Fruit fly (Drosophila melanogaster) whole organism, adult: ENCODE data around the gene SA1.

Source experiments
- CG11617 ChIP-seq: fragments of 200-800 bp; sonication (Bioruptor generic); optimal IDR thresholded peaks from 2 replicates; lab custom pipeline; 2017; ENCODE audit warnings: mild to moderate bottlenecking, missing biosample characterization, missing genetic modification reagents, missing genetic modification characterization
- CG12768 ChIP-seq: fragments of 200-800 bp; sonication (Bioruptor generic); optimal IDR thresholded peaks from 2 replicates; lab custom pipeline; 2017; ENCODE audit warnings: missing biosample characterization, missing genetic modification characterization, mild to moderate bottlenecking, moderate library complexity, missing genetic modification reagents
- CG14711 ChIP-seq: fragments of 200-800 bp; sonication (Bioruptor generic); optimal IDR thresholded peaks from 2 replicates; lab custom pipeline; 2018; ENCODE audit warnings: missing biosample characterization, mild to moderate bottlenecking, missing genetic modification characterization, moderate library complexity
- CG1620 ChIP-seq: fragments of 200-800 bp; sonication (Bioruptor generic); optimal IDR thresholded peaks from 2 replicates; lab custom pipeline; 2016; ENCODE audit warnings: missing biosample characterization, missing genetic modification characterization
- CG33017 ChIP-seq: fragments of 200-800 bp; sonication (Bioruptor generic); optimal IDR thresholded peaks from 2 replicates; lab custom pipeline; 2018; ENCODE audit warnings: missing biosample characterization, mild to moderate bottlenecking, missing genetic modification characterization, moderate library complexity
- CG5204 ChIP-seq: fragments of 200-800 bp; sonication (Bioruptor generic); optimal IDR thresholded peaks from 2 replicates; lab custom pipeline; 2016; ENCODE audit warnings: missing biosample characterization, missing genetic modification characterization
- CG7045 ChIP-seq: fragments of 200-800 bp; sonication (Bioruptor generic); optimal IDR thresholded peaks from 2 replicates; lab custom pipeline; 2017; ENCODE audit warnings: missing biosample characterization, mild to moderate bottlenecking, missing genetic modification characterization
- CG7101 ChIP-seq: fragments of 200-800 bp; sonication (Bioruptor generic); optimal IDR thresholded peaks from 2 replicates; lab custom pipeline; 2018; ENCODE audit warnings: missing biosample characterization, mild to moderate bottlenecking, missing genetic modification characterization, moderate library complexity
- Clk ChIP-seq: fragments of 200-800 bp; sonication (Bioruptor generic); optimal IDR thresholded peaks from 2 replicates; lab custom pipeline; 2017; ENCODE audit warnings: missing biosample characterization, missing genetic modification characterization
- Crg-1 ChIP-seq: fragments of 200-800 bp; sonication (Bioruptor generic); optimal IDR thresholded peaks from 2 replicates; lab custom pipeline; 2016; ENCODE audit warnings: missing biosample characterization, missing genetic modification characterization
- Hr96 ChIP-seq: fragments of 200-800 bp; sonication (Bioruptor generic); optimal IDR thresholded peaks from 2 replicates; lab custom pipeline; 2016; ENCODE audit warnings: missing biosample characterization, missing genetic modification characterization
- Mnt ChIP-seq: fragments of 200-800 bp; sonication (Bioruptor generic); optimal IDR thresholded peaks from 2 replicates; lab custom pipeline; 2016; ENCODE audit warnings: missing biosample characterization, mild to moderate bottlenecking, missing genetic modification characterization
- bab1 ChIP-seq: fragments of 200-800 bp; sonication (Bioruptor generic); optimal IDR thresholded peaks from 3 replicates; lab custom pipeline; 2019; ENCODE audit warnings: missing biosample characterization, mild to moderate bottlenecking, missing genetic modification characterization, moderate library complexity
- cic ChIP-seq: fragments of 200-800 bp; sonication (Bioruptor generic); optimal IDR thresholded peaks from 2 replicates; lab custom pipeline; 2017; ENCODE audit warnings: missing biosample characterization, mild to moderate bottlenecking, missing genetic modification characterization, moderate library complexity
- cnc ChIP-seq, 2 experiments: fragments of >200 bp; optimal IDR thresholded peaks; 2 replicates each; lab custom pipeline; 2017
- kay ChIP-seq: fragments of 200-800 bp; sonication (Bioruptor generic); peaks from one replicate; lab custom pipeline; 2016; ENCODE audit warnings: missing biosample characterization, missing genetic modification characterization, borderline replicate concordance
- ovo ChIP-seq: fragments of 200-800 bp; sonication (Bioruptor generic); optimal IDR thresholded peaks from 2 replicates; lab custom pipeline; 2016; ENCODE audit warnings: missing biosample characterization, missing genetic modification characterization
- pad ChIP-seq: fragments of 200-800 bp; sonication (Bioruptor generic); optimal IDR thresholded peaks from 3 replicates; lab custom pipeline; 2017; ENCODE audit warnings: missing biosample characterization, missing genetic modification characterization, mild to moderate bottlenecking, moderate library complexity, missing genetic modification reagents
- tj ChIP-seq: fragments of 200-800 bp; sonication (Bioruptor generic); optimal IDR thresholded peaks from 3 replicates; lab custom pipeline; 2017; ENCODE audit warnings: missing biosample characterization, mild to moderate bottlenecking, missing genetic modification characterization, moderate library complexity
- toe ChIP-seq: fragments of 200-800 bp; sonication (Bioruptor generic); optimal IDR thresholded peaks from 2 replicates; lab custom pipeline; 2016; ENCODE audit warnings: missing biosample characterization, missing genetic modification characterization

Gene SA1

dm6 chr2L:6931821-6932220 is 18.4 kb upstream of the SA1 start, which contains the start of gene CG43232:
CG43232 (plus strand) TSS chr2L:6932121.
- TF ChIP-seq kay (GFP tag; lab: Kevin White, UChicago) (peak; percentile 78), CG7045 (GFP tag; lab: Kevin White, UChicago) (no peak)

dm6 chr2L:6939698-6940097 is 10.5 kb upstream of the SA1 start:
- TF ChIP-seq CG14711 (no peak), pad (GFP tag; lab: Kevin White, UChicago) (no peak), CG33017 (no peak), Crg-1 (GFP tag; lab: Kevin White, UChicago) (no peak), cic (no peak)

DNA sequence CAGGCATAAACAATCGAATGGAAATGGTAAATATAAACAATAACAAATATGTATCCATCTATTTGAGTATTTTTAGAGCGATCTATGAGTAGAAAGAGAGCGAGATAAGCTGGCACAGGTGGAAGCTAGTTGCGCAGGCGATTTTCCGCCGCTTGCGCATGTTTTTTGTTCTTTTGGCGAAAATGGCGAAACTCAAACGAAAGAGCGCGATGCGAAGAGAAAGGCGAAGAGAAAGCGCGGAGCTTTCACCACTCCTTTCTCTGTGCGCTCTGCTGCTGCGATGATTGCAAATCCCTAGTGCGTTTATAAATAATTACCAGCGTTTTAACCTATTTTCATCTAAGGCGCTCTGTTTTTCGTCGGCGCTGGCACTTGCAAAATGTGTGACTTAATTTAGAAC is 8.5 kb upstream of the SA1 start:
- TF ChIP-seq CG7101 (tag; lab: Kevin White, UChicago) (no peak), Hr96 (GFP tag; lab: Kevin White, UChicago) (no peak), Mnt (no peak), toe (no peak), CG11617 (peak; percentile 57), CG1620 (no peak)

- no peak for TF ChIP-seq CG11617
- TF ChIP-seq ovo: no peak
- TF ChIP-seq CG1620: no peak
- no peak for TF ChIP-seq Clk (GFP tag; lab: Kevin White, UChicago)
- no peak for TF ChIP-seq kay (GFP tag; lab: Kevin White, UChicago)
- TF ChIP-seq Crg-1 (GFP tag; lab: Kevin White, UChicago): no peak
- TF ChIP-seq cic: no peak
- TF ChIP-seq CG33017: no peak
- TF ChIP-seq CG7101 (tag; lab: Kevin White, UChicago): no peak
- no peak for TF ChIP-seq cnc (optimal IDR thresholded peaks at IDR 0.05; lab: Kevin White, UChicago)
- TF ChIP-seq toe: no peak
Observed at dm6 chr2L:6942714-6943113, 7.5 kb upstream of the SA1 start, which contains the start of gene CG18304. CG18304 (minus strand) TSS chr2L:6942814.

DNA sequence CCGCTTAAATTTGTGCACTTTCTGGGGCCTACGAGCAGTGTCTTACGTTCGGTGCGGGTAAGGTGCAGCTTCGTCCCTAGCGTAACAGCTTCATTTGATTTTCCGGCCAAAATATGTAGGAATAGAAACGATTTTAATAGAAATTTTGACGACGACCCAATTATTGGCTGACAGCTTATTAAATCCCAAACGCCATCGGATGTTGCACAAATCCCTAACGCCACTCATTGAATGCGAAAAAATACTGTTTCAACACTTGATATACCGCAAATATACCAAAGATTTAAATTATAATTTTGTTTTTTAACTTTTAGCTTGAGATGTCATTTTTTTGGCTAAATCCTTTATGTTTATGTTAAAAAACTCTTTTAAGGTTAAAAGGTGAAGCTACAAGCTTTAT is 5.1 kb upstream of the SA1 start, which contains the start of gene Fgop2:
Gene Fgop2, minus strand, starts transcription at position 202 of the 400 bp plus-strand sequence.
- TF ChIP-seq CG12768 (GFP tag; lab: Kevin White, UChicago) (no peak), CG7045 (GFP tag; lab: Kevin White, UChicago) (no peak), bab1 (peak; percentile 31), Hr96 (GFP tag; lab: Kevin White, UChicago) (no peak), kay (GFP tag; lab: Kevin White, UChicago) (no peak), cic (no peak), cnc (optimal IDR thresholded peaks at IDR 0.05; lab: Kevin White, UChicago) (no peak)

- TF ChIP-seq cnc (optimal IDR thresholded peaks at IDR 0.05; lab: Kevin White, UChicago): no peak
- TF ChIP-seq CG7101 (tag; lab: Kevin White, UChicago): no peak
- peak; percentile 33 for TF ChIP-seq Mnt
- TF ChIP-seq ovo: no peak
- TF ChIP-seq Hr96 (GFP tag; lab: Kevin White, UChicago): no peak
- TF ChIP-seq CG1620: no peak
- no peak for TF ChIP-seq toe
- no peak for TF ChIP-seq kay (GFP tag; lab: Kevin White, UChicago)
- TF ChIP-seq cic: no peak
- TF ChIP-seq Clk (GFP tag; lab: Kevin White, UChicago): no peak
- TF ChIP-seq CG14711: no peak
- no peak for TF ChIP-seq CG11617
- no peak for TF ChIP-seq CG33017
- no peak for TF ChIP-seq CG5204
- TF ChIP-seq tj (GFP tag; lab: Kevin White, UChicago): no peak
- peak; percentile 12 for TF ChIP-seq pad (GFP tag; lab: Kevin White, UChicago)
- TF ChIP-seq Crg-1 (GFP tag; lab: Kevin White, UChicago): no peak
- TF ChIP-seq CG7045 (GFP tag; lab: Kevin White, UChicago): no peak
- peak; percentile 19 for TF ChIP-seq bab1
- no peak for TF ChIP-seq CG12768 (GFP tag; lab: Kevin White, UChicago)
Observed at dm6 chr2L:6948540-6948942, 1.7 kb upstream of the SA1 start, which contains the start of gene ihog. ihog (minus strand) TSS chr2L:6948808.

- TF ChIP-seq cic: no peak
- TF ChIP-seq Mnt: peak; percentile 19
- TF ChIP-seq CG7101 (tag; lab: Kevin White, UChicago): peak; percentile 10
- peak; percentile 5 for TF ChIP-seq tj (GFP tag; lab: Kevin White, UChicago)
- peak; percentile 1 for TF ChIP-seq Crg-1 (GFP tag; lab: Kevin White, UChicago)
- no peak for TF ChIP-seq toe
- peak; percentile 2 for TF ChIP-seq CG14711
- peak; percentile 40 for TF ChIP-seq bab1
Observed at dm6 chr2L:6956725-6957124, 6.5 kb downstream of the SA1 start, which contains the start of the genes CG13775 and CG3430. CG13775 (minus strand) TSS chr2L:6956950. CG3430 (plus strand) TSS chr2L:6957008.

DNA sequence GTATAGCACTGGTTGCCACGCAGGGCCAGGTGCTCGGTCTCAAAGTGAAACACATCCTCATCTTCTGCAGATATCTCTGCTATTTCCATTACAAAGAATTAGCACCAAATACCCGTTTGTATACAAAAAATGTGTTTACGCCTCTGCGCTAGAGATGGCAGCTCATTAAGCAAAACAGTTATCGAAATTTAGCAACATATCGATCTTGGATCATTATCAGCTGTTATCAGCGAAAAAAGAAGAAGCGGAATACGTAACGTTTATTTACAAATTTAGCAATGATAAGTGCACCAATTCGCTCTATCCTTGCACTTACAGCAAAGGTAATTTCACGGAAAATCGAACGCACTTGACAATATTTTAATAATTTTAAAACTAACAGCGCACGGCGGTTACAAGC is 9.9 kb downstream of the SA1 start, which contains the start of the genes Atac1 and Hmgcl:
Gene Atac1, minus strand, starts transcription at position 164 of the 400 bp plus-strand sequence.
Gene Hmgcl, plus strand, starts transcription at position 213 of the 400 bp plus-strand sequence.
- TF ChIP-seq CG33017 (no peak), CG5204 (no peak), bab1 (peak; percentile 0), CG7045 (GFP tag; lab: Kevin White, UChicago) (no peak), cnc (optimal IDR thresholded peaks at IDR 0.05; lab: Kevin White, UChicago) (no peak), pad (GFP tag; lab: Kevin White, UChicago) (no peak), Hr96 (GFP tag; lab: Kevin White, UChicago) (no peak)
